Worm (Caenorhabditis elegans): Measurements from ENCODE around the gene fipr-12.

- no peak for TF ChIP-seq ztf-4 (tag; optimal IDR thresholded peaks at IDR 0.05)
- no peak for TF ChIP-seq lin-11 (tag; optimal IDR thresholded peaks at IDR 0.05)
- TF ChIP-seq nhr-11 (tag; optimal IDR thresholded peaks at IDR 0.05), result no peak
- TF ChIP-seq skn-1 (tag; optimal IDR thresholded peaks at IDR 0.05), result no peak
- TF ChIP-seq mbf-1 (tag; optimal IDR thresholded peaks at IDR 0.05), result no peak
- no peak for TF ChIP-seq unc-62 (GFP tag; optimal IDR thresholded peaks at IDR 0.05)
- TF ChIP-seq nhr-12 (tag; optimal IDR thresholded peaks at IDR 0.05), result no peak
- no peak for TF ChIP-seq fos-1 (tag; optimal IDR thresholded peaks at IDR 0.05)
- TF ChIP-seq elt-1 (tag; optimal IDR thresholded peaks at IDR 0.05), result no peak
- TF ChIP-seq mdl-1 (tag; optimal IDR thresholded peaks at IDR 0.05), result no peak
- no peak for TF ChIP-seq lin-13 (GFP tag; optimal IDR thresholded peaks at IDR 0.05)
- no peak for TF ChIP-seq egl-27 (tag; optimal IDR thresholded peaks at IDR 0.05)
- no peak for TF ChIP-seq nhr-77 (tag; optimal IDR thresholded peaks at IDR 0.05)
Observed at ce11 chrV:9985227-9985864, 42.2 kb downstream of the fipr-12 start.

All from whole organism, L2 larva.